Worm (Caenorhabditis elegans): ENCODE data around the gene hst-3.1.
A peak's percentile ranks its signal among the peaks of the same experiment; 100 is the strongest.

The hst-3.1 gene

DNA sequence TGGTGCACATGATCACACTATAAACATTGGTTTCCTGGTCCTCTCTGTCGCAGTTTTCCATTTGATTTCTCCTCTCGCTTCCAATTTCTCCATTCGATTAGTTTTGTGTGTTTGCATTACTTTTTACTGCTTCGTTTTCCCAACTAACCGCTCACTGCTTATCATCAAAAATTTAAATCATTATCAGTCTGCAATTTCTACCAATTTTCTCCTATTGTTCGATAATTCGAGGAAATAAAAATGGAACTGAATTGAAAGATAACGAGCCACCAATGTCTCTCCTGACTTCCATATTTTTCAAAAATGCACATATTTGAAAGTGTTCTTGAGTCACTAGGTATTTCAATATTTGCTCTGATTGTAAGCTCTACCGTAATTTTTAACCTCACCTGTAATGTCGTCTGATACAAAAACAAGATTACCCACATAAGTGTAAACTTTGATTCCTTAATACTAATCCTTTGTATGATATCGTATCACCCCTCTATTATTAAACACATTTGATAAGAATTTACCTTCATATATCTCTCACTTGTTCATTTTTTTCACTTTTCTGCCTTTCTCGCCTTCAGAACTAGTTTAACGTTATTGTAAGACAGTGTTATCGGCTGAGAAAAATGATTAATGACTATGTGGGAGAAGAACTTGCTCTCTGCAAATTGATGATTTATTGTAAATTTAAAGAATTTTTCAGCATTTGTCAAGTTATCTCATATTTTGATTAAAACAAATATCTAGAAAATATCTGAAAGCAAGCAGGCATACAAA lies 9.1 kb upstream of the hst-3.1 start (continued):
- TF ChIP-seq hlh-11 (tag; optimal IDR thresholded peaks at IDR 0.05), result peak; percentile 34
- no peak for TF ChIP-seq unc-39 (tag; optimal IDR thresholded peaks at IDR 0.05)
- TF ChIP-seq zag-1 (tag; optimal IDR thresholded peaks at IDR 0.05), result no peak
- TF ChIP-seq tag-97 (GFP tag; IDR thresholded peaks at IDR 0.05), result no peak
- no peak for TF ChIP-seq sdz-12 (GFP tag; optimal IDR thresholded peaks at IDR 0.05)
- TF ChIP-seq mdt-29 (GFP tag; IDR thresholded peaks at IDR 0.05), result no peak
- TF ChIP-seq ceh-44 (GFP tag; IDR thresholded peaks at IDR 0.05), result no peak
- no peak for TF ChIP-seq zfp-3 (GFP tag; conservative IDR thresholded peaks at IDR 0.05)
- no peak for TF ChIP-seq pha-4 (GFP tag; IDR thresholded peaks at IDR 0.05)
- TF ChIP-seq pha-4 (tag; optimal IDR thresholded peaks at IDR 0.05), result no peak
- TF ChIP-seq lin-13 (GFP tag; optimal IDR thresholded peaks at IDR 0.05), result no peak
- no peak for TF ChIP-seq duxl-1 (tag; optimal IDR thresholded peaks at IDR 0.05; ENCODE audit: poor library complexity)
- no peak for TF ChIP-seq nhr-10 (tag; optimal IDR thresholded peaks at IDR 0.05)
- TF ChIP-seq nhr-77 (tag; optimal IDR thresholded peaks at IDR 0.05), result peak; percentile 30
- TF ChIP-seq nhr-237 (tag; optimal IDR thresholded peaks at IDR 0.05), result no peak
- peak; percentile 63 for TF ChIP-seq dmd-6 (GFP tag; IDR thresholded peaks at IDR 0.05)
- TF ChIP-seq aha-1 (tag), result no peak

ce11 chrII:6176154-6176897 lies 7.3 kb upstream of the hst-3.1 start:
- TF ChIP-seq aha-1 (tag), result peak; percentile 23
- TF ChIP-seq dmd-6 (GFP tag; IDR thresholded peaks at IDR 0.05), result 0 out of 2 replicates have a peak, but pooled peaks have one; percentile 47
- peak; percentile 26 for TF ChIP-seq mxl-3 (GFP tag; optimal IDR thresholded peaks at IDR 0.05)
- TF ChIP-seq unc-62 (GFP tag; optimal IDR thresholded peaks at IDR 0.05 in 1 of 2), result peak in 1 of 2 experiments; percentile 68
- no peak for TF ChIP-seq unc-62 (tag; optimal IDR thresholded peaks at IDR 0.05)
- no peak for TF ChIP-seq arid-1 (GFP tag; conservative IDR thresholded peaks at IDR 0.05)
- TF ChIP-seq tra-1 (GFP tag; IDR thresholded peaks at IDR 0.05), result 0 out of 2 replicates have a peak, but pooled peaks have one; percentile 52
- peak; percentile 27 for TF ChIP-seq nhr-11 (tag; optimal IDR thresholded peaks at IDR 0.05)
- TF ChIP-seq nhr-25 (tag; optimal IDR thresholded peaks at IDR 0.05; ENCODE audit: borderline replicate concordance, insufficient read depth), result peak; percentile 25
- peak; percentile 29 for TF ChIP-seq nhr-28 (tag; optimal IDR thresholded peaks at IDR 0.05)
- TF ChIP-seq ceh-82 (tag; optimal IDR thresholded peaks at IDR 0.05), result no peak
- TF ChIP-seq F49E8.2 (tag; optimal IDR thresholded peaks at IDR 0.05; ENCODE audit: borderline replicate concordance), result no peak
- 0 out of 2 replicates have a peak, but pooled peaks have one; percentile 45 for TF ChIP-seq mxl-2 (GFP tag; conservative IDR thresholded peaks at IDR 0.05)
- TF ChIP-seq daf-16 (GFP tag; optimal IDR thresholded peaks at IDR 0.05), result peak in 1 of 2 experiments; percentile 56
- TF ChIP-seq daf-16 (tag; optimal IDR thresholded peaks at IDR 0.05), result no peak
- TF ChIP-seq zip-2 (tag; optimal IDR thresholded peaks at IDR 0.05), result no peak
- TF ChIP-seq hlh-30 (tag; optimal IDR thresholded peaks at IDR 0.05; ENCODE audit: insufficient read depth), result peak; percentile 74
- 0 out of 2 replicates have a peak, but pooled peaks have one; percentile 31 for TF ChIP-seq ceh-20 (GFP tag; IDR thresholded peaks at IDR 0.05)
- TF ChIP-seq hlh-11 (tag; optimal IDR thresholded peaks at IDR 0.05), result peak; percentile 34
- TF ChIP-seq nhr-48 (tag; optimal IDR thresholded peaks at IDR 0.05), result peak; percentile 86

ce11 chrII:6175027-6175426 lies 6.0 kb upstream of the hst-3.1 start:
- peak in 1 of 2 experiments; percentile 18 for TF ChIP-seq mdl-1 (tag; optimal IDR thresholded peaks at IDR 0.05)
- TF ChIP-seq madf-9 (GFP tag; conservative IDR thresholded peaks at IDR 0.05), result no peak
- peak; percentile 77 for TF ChIP-seq aha-1 (tag)
- peak; percentile 18; the same call in 1 of the 2 replicates for TF ChIP-seq ceh-20 (GFP tag; IDR thresholded peaks at IDR 0.05)
- no peak for TF ChIP-seq mxl-3 (GFP tag; optimal IDR thresholded peaks at IDR 0.05)
- TF ChIP-seq vab-7 (GFP tag; IDR thresholded peaks at IDR 0.05), result no peak
- TF ChIP-seq hmg-1.1 (GFP tag; IDR thresholded peaks at IDR 0.05), result 0 out of 2 replicates have a peak, but pooled peaks have one; percentile 59

Data from whole organism, L4 larva.